Worm (Caenorhabditis elegans): ENCODE results near the gene K08E4.2.

K08E4.2 gene

DNA sequence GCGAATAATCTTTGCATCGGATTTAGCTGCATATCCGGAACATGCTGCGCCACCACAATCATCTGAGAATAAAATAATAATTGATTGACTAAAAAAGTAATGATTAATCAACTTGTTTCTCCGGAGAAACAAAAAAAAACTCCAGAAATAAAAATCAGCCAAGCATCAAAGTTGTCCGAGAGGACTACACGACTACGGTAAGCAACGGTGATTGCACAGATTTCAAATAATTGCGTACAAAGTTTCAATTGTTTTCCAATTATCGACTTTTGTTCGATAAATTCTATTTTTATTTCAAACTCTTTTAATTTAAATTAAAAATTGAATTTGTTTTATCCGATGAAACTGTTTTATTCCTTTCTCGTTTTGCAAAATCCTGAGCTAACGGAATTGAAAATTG lies 36.9 kb upstream of the K08E4.2 start, which contains the start of gene cpsf-4:
Gene cpsf-4 (minus strand): TSS at position 62 of the 400 bp plus-strand sequence.
- TF ChIP-seq lsl-1 (GFP tag; optimal IDR thresholded peaks at IDR 0.05) = peak; percentile 70
- TF ChIP-seq bed-2 (GFP tag; IDR thresholded peaks at IDR 0.05) = no peak
- no peak for TF ChIP-seq C06A6.2 (GFP tag; conservative IDR thresholded peaks at IDR 0.05)
- no peak for TF ChIP-seq lin-54 (GFP tag; optimal IDR thresholded peaks at IDR 0.05)
- no peak for TF ChIP-seq him-1 (tag; optimal IDR thresholded peaks at IDR 0.05)

ce11 chrIV:12092113-12092512 lies 35.7 kb upstream of the K08E4.2 start, which contains the start of gene mig-32:
Gene mig-32 (minus strand): TSS chrIV:12092213.
- TF ChIP-seq F55B11.4 (tag; optimal IDR thresholded peaks at IDR 0.05; ENCODE audit: borderline replicate concordance, insufficient read depth) (no peak), Y53G8AR.9 (GFP tag; conservative IDR thresholded peaks at IDR 0.05) (no peak), unc-62 (GFP tag; optimal IDR thresholded peaks at IDR 0.05) (no peak), dpl-1 (GFP tag; optimal IDR thresholded peaks at IDR 0.05) (no peak), ztf-25 (GFP tag; IDR thresholded peaks at IDR 0.05) (no peak), lsl-1 (GFP tag; optimal IDR thresholded peaks at IDR 0.05) (no peak), snpc-3.4 (tag; optimal IDR thresholded peaks at IDR 0.05) (no peak), let-607 (tag; optimal IDR thresholded peaks at IDR 0.05) (no peak), ceh-79 (tag; optimal IDR thresholded peaks at IDR 0.05) (no peak), aptf-3 (GFP tag; IDR thresholded peaks at IDR 0.05) (no peak), F22D6.2 (tag; optimal IDR thresholded peaks at IDR 0.05) (no peak), lir-1 (GFP tag; conservative IDR thresholded peaks at IDR 0.05) (no peak), unc-130 (GFP tag; optimal IDR thresholded peaks at IDR 0.05) (no peak), pbrm-1 (GFP tag; IDR thresholded peaks at IDR 0.05) (no peak)

- TF ChIP-seq snpc-4 (GFP tag; optimal IDR thresholded peaks at IDR 0.05) (no peak), snpc-4 (tag; optimal IDR thresholded peaks at IDR 0.05) (no peak), Y56A3A.18 (GFP tag; IDR thresholded peaks at IDR 0.05) (no peak), ztf-6 (GFP tag; IDR thresholded peaks at IDR 0.05) (no peak), C06A6.2 (GFP tag; conservative IDR thresholded peaks at IDR 0.05) (no peak), ceh-40 (GFP tag; IDR thresholded peaks at IDR 0.05) (no peak), nhr-179 (tag; optimal IDR thresholded peaks at IDR 0.05) (no peak), ztf-26 (tag; optimal IDR thresholded peaks at IDR 0.05) (no peak), madf-3 (GFP tag; IDR thresholded peaks at IDR 0.05) (no peak), F49E8.2 (tag; optimal IDR thresholded peaks at IDR 0.05; ENCODE audit: insufficient read depth) (no peak), snpc-1.3 (tag; optimal IDR thresholded peaks at IDR 0.05; ENCODE audit: insufficient read depth) (no peak), ceh-27 (GFP tag; optimal IDR thresholded peaks at IDR 0.05) (no peak), attf-6 (GFP tag; IDR thresholded peaks at IDR 0.05) (no peak), Y67H2A.10 (GFP tag; conservative IDR thresholded peaks at IDR 0.05) (no peak), madf-10 (tag; optimal IDR thresholded peaks at IDR 0.05) (no peak), rpc-1 (optimal IDR thresholded peaks at IDR 0.05) (no peak), rpc-1 (tag; optimal IDR thresholded peaks at IDR 0.05) (no peak), nhr-120 (GFP tag; IDR thresholded peaks at IDR 0.05) (no peak), rec-8 (tag; optimal IDR thresholded peaks at IDR 0.05) (no peak)
Observed at ce11 chrIV:12089551-12089950, 33.1 kb upstream of the K08E4.2 start, which contains the start of gene F11A10.6. Gene F11A10.6 (minus strand): TSS chrIV:12089651.
